Fruit fly (Drosophila melanogaster): ENCODE results near the gene Mesh1.

Gene Mesh1

dm6 chr3R:29204612-29205480 is 2.5 kb upstream of the Mesh1 start (continued):
- TF ChIP-seq zfh1 (GFP tag; IDR thresholded peaks at IDR 0.05): peak; percentile 85
- peak; percentile 65 for TF ChIP-seq CG4707 (GFP tag; optimal IDR thresholded peaks at IDR 0.05)
- peak; percentile 60; the same call in 1 of the 2 replicates for TF ChIP-seq dimm (GFP tag; IDR thresholded peaks at IDR 0.05)
- TF ChIP-seq CG18764 (GFP tag; optimal IDR thresholded peaks at IDR 0.05): peak; percentile 74
- peak; percentile 46; the same call in 1 of the 2 replicates for TF ChIP-seq CG32532 (GFP tag; IDR thresholded peaks at IDR 0.05)
- no peak for TF ChIP-seq MBD-R2 (GFP tag; IDR thresholded peaks at IDR 0.05)
- TF ChIP-seq psq (GFP tag; optimal IDR thresholded peaks at IDR 0.05): peak; percentile 18
- TF ChIP-seq CG6272 (GFP tag; IDR thresholded peaks at IDR 0.05): peak; percentile 66
- TF ChIP-seq YL-1 (GFP tag; optimal IDR thresholded peaks at IDR 0.05): no peak
- TF ChIP-seq HmgD (GFP tag; optimal IDR thresholded peaks at IDR 0.05): no peak
- peak; percentile 70 for TF ChIP-seq CG8944 (GFP tag; optimal IDR thresholded peaks at IDR 0.05)
- no peak for TF ChIP-seq Hr39 (optimal IDR thresholded peaks at IDR 0.05)
- TF ChIP-seq gro (GFP tag; optimal IDR thresholded peaks at IDR 0.05): no peak
- peak; percentile 52 for TF ChIP-seq Bteb2 (GFP tag; optimal IDR thresholded peaks at IDR 0.05)
- peak; percentile 35 for TF ChIP-seq scrt (GFP tag; optimal IDR thresholded peaks at IDR 0.05)
- peak; percentile 77 for TF ChIP-seq CG8290 (GFP tag; optimal IDR thresholded peaks at IDR 0.05)
- TF ChIP-seq CG8290 (tag; optimal IDR thresholded peaks at IDR 0.05): peak; percentile 10 to 87
- peak; percentile 65 for TF ChIP-seq org-1 (GFP tag; optimal IDR thresholded peaks at IDR 0.05)
- no peak for TF ChIP-seq grn (GFP tag; optimal IDR thresholded peaks at IDR 0.05)
- peak in 1 of 3 experiments; percentile 80 for TF ChIP-seq lola (GFP tag; optimal IDR thresholded peaks at IDR 0.05)
- no peak for TF ChIP-seq Lpt (GFP tag; optimal IDR thresholded peaks at IDR 0.05)
- TF ChIP-seq ems (GFP tag; optimal IDR thresholded peaks at IDR 0.05): peak; percentile 36
- TF ChIP-seq danr (GFP tag; IDR thresholded peaks at IDR 0.05): peak; percentile 56
- TF ChIP-seq BtbVII (GFP tag; optimal IDR thresholded peaks at IDR 0.05): peak; percentile 11
- TF ChIP-seq CG10654 (GFP tag; optimal IDR thresholded peaks at IDR 0.05): peak; percentile 76
- TF ChIP-seq fru (optimal IDR thresholded peaks at IDR 0.05): no peak
- peak; percentile 83 for TF ChIP-seq CG4820 (GFP tag; optimal IDR thresholded peaks at IDR 0.05)
- TF ChIP-seq Pdp1 (GFP tag; optimal IDR thresholded peaks at IDR 0.05): peak; percentile 71 to 75
- TF ChIP-seq Ets97D (GFP tag; optimal IDR thresholded peaks at IDR 0.05): peak; percentile 27
- TF ChIP-seq chm (GFP tag; IDR thresholded peaks at IDR 0.05): peak; percentile 75; the same call in 1 of the 2 replicates
- TF ChIP-seq Vsx1 (GFP tag; optimal IDR thresholded peaks at IDR 0.05): peak; percentile 32
- TF ChIP-seq CG3065 (GFP tag; optimal IDR thresholded peaks at IDR 0.05): peak; percentile 35
- no peak for TF ChIP-seq inv (GFP tag; IDR thresholded peaks at IDR 0.05; ENCODE audit: partially characterized antibody)
- TF ChIP-seq pita (GFP tag; optimal IDR thresholded peaks at IDR 0.05): no peak
- TF ChIP-seq dmrt99B (tag; optimal IDR thresholded peaks at IDR 0.05): peak; percentile 88
- TF ChIP-seq Bdp1 (GFP tag; optimal IDR thresholded peaks at IDR 0.05): peak; percentile 55
- TF ChIP-seq CG10209 (GFP tag; optimal IDR thresholded peaks at IDR 0.05): peak; percentile 68
- no peak for TF ChIP-seq CG12744 (GFP tag; optimal IDR thresholded peaks at IDR 0.05)
- peak; percentile 78 for TF ChIP-seq croc (GFP tag; conservative IDR thresholded peaks at IDR 0.05)
- no peak for TF ChIP-seq CG10543 (GFP tag; optimal IDR thresholded peaks at IDR 0.05)
- peak; percentile 57 for TF ChIP-seq CG6813 (GFP tag; optimal IDR thresholded peaks at IDR 0.05)
- peak; percentile 88 for TF ChIP-seq CG31441 (GFP tag; IDR thresholded peaks at IDR 0.05)
- no peak for TF ChIP-seq CG6175 (GFP tag; IDR thresholded peaks at IDR 0.05)
- peak; percentile 87 for TF ChIP-seq CG17361 (GFP tag; IDR thresholded peaks at IDR 0.05)
- TF ChIP-seq CG14014 (GFP tag; IDR thresholded peaks at IDR 0.05): 0 out of 2 replicates have a peak, but pooled peaks have one; percentile 11
- TF ChIP-seq nau (GFP tag; optimal IDR thresholded peaks at IDR 0.05): peak; percentile 67
- peak; percentile 56; the same call in 1 of the 2 replicates for TF ChIP-seq aop (GFP tag; IDR thresholded peaks at IDR 0.05)
- TF ChIP-seq Camta (GFP tag; optimal IDR thresholded peaks at IDR 0.05): peak; percentile 69
- peak; percentile 70 for TF ChIP-seq HHEX (GFP tag; optimal IDR thresholded peaks at IDR 0.05)
- TF ChIP-seq vfl (GFP tag; optimal IDR thresholded peaks at IDR 0.05): no peak
